Worm (Caenorhabditis elegans) whole organism, L4 larva: ENCODE results near the gene K01A6.4.
A peak's percentile ranks its signal among the peaks of the same experiment; 100 is the strongest.

Experiments used
- F10B5.3 ChIP-seq: sonication (generic microtip); optimal IDR thresholded peaks from 2 replicates; lab custom pipeline; 2016; ENCODE audit warnings: mild to moderate bottlenecking, missing genetic modification characterization, missing compliant biosample characterization
- F37D6.2 ChIP-seq: sonication (generic microtip); optimal IDR thresholded peaks from 2 replicates; lab custom pipeline; 2016; ENCODE audit warnings: mild to moderate bottlenecking, missing genetic modification characterization, missing compliant biosample characterization
- F49E8.2 ChIP-seq: sonication (generic microtip); optimal IDR thresholded peaks from 2 replicates; lab custom pipeline; 2016; ENCODE audit warnings: missing compliant biosample characterization, mild to moderate bottlenecking, missing genetic modification characterization, borderline replicate concordance
- R02D3.7 ChIP-seq: fragments of 150-350 bp; sonication (generic microtip); optimal IDR thresholded peaks from 3 replicates; lab custom pipeline; 2014; ENCODE audit warnings: missing biosample characterization, missing genetic modification characterization
- Y105C5A.15 ChIP-seq: fragments of 200-800 bp; sonication (Bioruptor generic); IDR thresholded peaks from 2 replicates; pipeline ENCODE4 v1.3.6; 2022; ENCODE audit warnings: missing genetic modification characterization, missing compliant biosample characterization
- ZK337.2 ChIP-seq: fragments of 200-800 bp; sonication (Bioruptor generic); IDR thresholded peaks from 2 replicates; pipeline ENCODE4 v1.3.6; 2022; ENCODE audit warnings: missing genetic modification reagents, missing genetic modification characterization, missing compliant biosample characterization
- aha-1 ChIP-seq: fragments of 150-350 bp; peaks from one replicate; lab custom pipeline; 2014; ENCODE audit warnings: missing biosample characterization, missing genetic modification characterization
- ama-1 ChIP-seq: fragments of 150-350 bp; optimal IDR thresholded peaks from 2 replicates; lab custom pipeline; 2014; ENCODE audit warnings: inconsistent platforms, mixed read lengths
- arid-1 ChIP-seq: fragments of 200-800 bp; sonication (Bioruptor generic); conservative IDR thresholded peaks from 2 replicates; pipeline ENCODE4 v1.3.6; 2022; ENCODE audit warnings: missing genetic modification reagents, missing genetic modification characterization, missing compliant biosample characterization
- attf-4 ChIP-seq: sonication (generic microtip); optimal IDR thresholded peaks from 3 replicates; lab custom pipeline; 2017; ENCODE audit warnings: missing biosample characterization, missing genetic modification characterization
- ceh-28 ChIP-seq: fragments of 150-350 bp; optimal IDR thresholded peaks from 2 replicates; lab custom pipeline; 2014; ENCODE audit warnings: missing biosample characterization, missing genetic modification reagents, missing genetic modification characterization
- ces-1 ChIP-seq: fragments of 150-350 bp; sonication (generic microtip); optimal IDR thresholded peaks from 4 replicates; lab custom pipeline; 2014; ENCODE audit warnings: missing biosample characterization, missing genetic modification reagents, missing genetic modification characterization
- cey-2 ChIP-seq: sonication (generic microtip); optimal IDR thresholded peaks from 3 replicates; lab custom pipeline; 2017; ENCODE audit warnings: missing genetic modification characterization, mild to moderate bottlenecking, missing compliant biosample characterization, antibody characterized with exemption, borderline replicate concordance; ENCODE audit not compliant: insufficient read depth
- ctbp-1 ChIP-seq: fragments of 200-800 bp; sonication (Bioruptor generic); IDR thresholded peaks from 2 replicates; pipeline ENCODE4 v1.3.6; 2022; ENCODE audit warnings: missing genetic modification reagents, missing genetic modification characterization, missing compliant biosample characterization
- daf-12 ChIP-seq: fragments of 150-350 bp; optimal IDR thresholded peaks from 2 replicates; lab custom pipeline; 2014; ENCODE audit warnings: missing biosample characterization, missing genetic modification reagents, missing genetic modification characterization
- daf-19 ChIP-seq: fragments of 200-800 bp; sonication (Bioruptor generic); conservative IDR thresholded peaks from 2 replicates; pipeline ENCODE4 v1.3.6; 2022; ENCODE audit warnings: missing genetic modification characterization, missing compliant biosample characterization
- daf-8 ChIP-seq: fragments of 200-800 bp; sonication (Bioruptor generic); IDR thresholded peaks from 2 replicates; pipeline ENCODE4 v1.3.6; 2022; ENCODE audit warnings: missing genetic modification characterization, missing compliant biosample characterization
- dmd-6 ChIP-seq: fragments of 200-800 bp; sonication (Bioruptor generic); IDR thresholded peaks from 2 replicates; pipeline ENCODE4 v1.3.6; 2022; ENCODE audit warnings: missing genetic modification reagents, missing genetic modification characterization, missing compliant biosample characterization
- dmd-8 ChIP-seq: fragments of 200-800 bp; sonication (Bioruptor generic); IDR thresholded peaks from 2 replicates; pipeline ENCODE4 v1.3.6; 2022; ENCODE audit warnings: missing genetic modification characterization, missing compliant biosample characterization
- dpl-1 ChIP-seq: fragments of 150-350 bp; optimal IDR thresholded peaks from 2 replicates; lab custom pipeline; 2014; ENCODE audit warnings: missing biosample characterization, missing genetic modification reagents, missing genetic modification characterization
- duxl-1 ChIP-seq: sonication (generic microtip); optimal IDR thresholded peaks from 2 replicates; lab custom pipeline; 2016; ENCODE audit warnings: mild to moderate bottlenecking, missing genetic modification characterization, moderate library complexity, missing compliant biosample characterization; ENCODE audit not compliant: poor library complexity
- egl-27 ChIP-seq: sonication (generic microtip); optimal IDR thresholded peaks from 3 replicates; lab custom pipeline; 2017; ENCODE audit warnings: missing biosample characterization, missing genetic modification reagents, missing genetic modification characterization
- egl-43 ChIP-seq: fragments of 200-800 bp; sonication (Bioruptor generic); IDR thresholded peaks from 2 replicates; pipeline ENCODE4 v1.3.6; 2022; ENCODE audit warnings: missing genetic modification reagents, missing genetic modification characterization, missing compliant biosample characterization
- fkh-10 ChIP-seq: fragments of 150-350 bp; optimal IDR thresholded peaks from 2 replicates; lab custom pipeline; 2014; ENCODE audit warnings: missing biosample characterization, missing genetic modification reagents, missing genetic modification characterization
- fos-1 ChIP-seq: fragments of 150-350 bp; optimal IDR thresholded peaks from 2 replicates; lab custom pipeline; 2014; ENCODE audit warnings: missing biosample characterization, missing genetic modification characterization
- hif-1 ChIP-seq, 2 experiments: sonication (generic microtip); optimal IDR thresholded peaks; 2 replicates each; lab custom pipeline; 2016 to 2017; ENCODE audit warnings: missing compliant biosample characterization in 2 of 2, missing genetic modification characterization in 2 of 2, missing genetic modification reagents in 2 of 2, missing genotype in 2 of 2, mild to moderate bottlenecking in 1 of 2
- hlh-11 ChIP-seq: fragments of 200-800 bp; sonication (Bioruptor generic); optimal IDR thresholded peaks from 2 replicates; lab custom pipeline; 2018; ENCODE audit warnings: mild to moderate bottlenecking, missing genetic modification characterization, missing compliant biosample characterization
- jun-1 ChIP-seq: fragments of 150-350 bp; optimal IDR thresholded peaks from 2 replicates; lab custom pipeline; 2014; ENCODE audit warnings: missing biosample characterization, missing genetic modification reagents, missing genetic modification characterization
- lim-7 ChIP-seq: fragments of 200-800 bp; sonication (Bioruptor generic); IDR thresholded peaks from 2 replicates; pipeline ENCODE4 v1.3.6; 2022; ENCODE audit warnings: missing genetic modification characterization, missing compliant biosample characterization
- lin-13 ChIP-seq: fragments of 150-350 bp; optimal IDR thresholded peaks from 2 replicates; lab custom pipeline; 2014; ENCODE audit warnings: missing biosample characterization, missing genetic modification reagents, missing genetic modification characterization
- lin-39 ChIP-seq: fragments of 150-350 bp; optimal IDR thresholded peaks from 2 replicates; lab custom pipeline; 2014; ENCODE audit warnings: missing biosample characterization, missing genetic modification reagents, missing genetic modification characterization
- lsy-2 ChIP-seq, 2 experiments: fragments of 150-350 bp in 1 of 2; sonication (generic microtip) in 1 of 2; optimal IDR thresholded peaks; 2 replicates each; lab custom pipeline; 2014 to 2017; ENCODE audit warnings: missing biosample characterization in 2 of 2, missing genetic modification characterization in 2 of 2
- mdl-1 ChIP-seq, 2 experiments: fragments of 150-350 bp in 1 of 2; sonication (generic microtip) in 1 of 2; optimal IDR thresholded peaks; 2 replicates each; lab custom pipeline; 2014 to 2017; ENCODE audit warnings: missing biosample characterization in 2 of 2, missing genetic modification characterization in 2 of 2
- mep-1 ChIP-seq: fragments of 150-350 bp; sonication (generic microtip); optimal IDR thresholded peaks from 3 replicates; lab custom pipeline; 2014; ENCODE audit warnings: missing biosample characterization, missing genetic modification characterization
- mes-2 ChIP-seq: sonication (generic microtip); optimal IDR thresholded peaks from 2 replicates; lab custom pipeline; 2016; ENCODE audit warnings: missing genotype, mild to moderate bottlenecking, missing genetic modification characterization, missing compliant biosample characterization; ENCODE audit not compliant: poor library complexity, severe bottlenecking
- mxl-2 ChIP-seq: fragments of 200-800 bp; sonication (Bioruptor generic); conservative IDR thresholded peaks from 2 replicates; pipeline ENCODE4 v1.3.6; 2022; ENCODE audit warnings: missing genetic modification reagents, missing genetic modification characterization, missing compliant biosample characterization
- mxl-3 ChIP-seq: fragments of 200-800 bp; sonication (Bioruptor generic); optimal IDR thresholded peaks from 2 replicates; lab custom pipeline; 2018; ENCODE audit warnings: mild to moderate bottlenecking, missing genetic modification characterization, missing compliant biosample characterization
- nhr-42 ChIP-seq: fragments of 200-800 bp; sonication (Bioruptor generic); IDR thresholded peaks from 2 replicates; pipeline ENCODE4 v1.3.6; 2022; ENCODE audit warnings: missing genetic modification characterization, missing compliant biosample characterization
- nhr-77 ChIP-seq: fragments of 150-350 bp; optimal IDR thresholded peaks from 2 replicates; lab custom pipeline; 2014; ENCODE audit warnings: missing biosample characterization, missing genetic modification characterization
- php-3 ChIP-seq: fragments of 200-800 bp; sonication (Bioruptor generic); IDR thresholded peaks from 2 replicates; pipeline ENCODE4 v1.3.6; 2022; ENCODE audit warnings: missing genetic modification reagents, missing genetic modification characterization, missing compliant biosample characterization
- rbr-2 ChIP-seq: sonication (generic microtip); optimal IDR thresholded peaks from 2 replicates; lab custom pipeline; 2016; ENCODE audit warnings: missing genotype, missing genetic modification characterization, missing compliant biosample characterization
- saeg-2 ChIP-seq: fragments of 200-800 bp; sonication (Bioruptor generic); IDR thresholded peaks from 2 replicates; pipeline ENCODE4 v1.3.6; 2022; ENCODE audit warnings: missing genetic modification reagents, missing genetic modification characterization, missing compliant biosample characterization
- sdz-12 ChIP-seq: fragments of 200-800 bp; sonication (Bioruptor generic); optimal IDR thresholded peaks from 2 replicates; lab custom pipeline; 2018; ENCODE audit warnings: mild to moderate bottlenecking, missing genetic modification characterization, missing compliant biosample characterization
- set-16 ChIP-seq: fragments of 200-800 bp; sonication (Bioruptor generic); IDR thresholded peaks from 2 replicates; pipeline ENCODE4 v1.3.6; 2022; ENCODE audit warnings: missing genetic modification reagents, missing genetic modification characterization, missing compliant biosample characterization
- spr-1 ChIP-seq: sonication (generic microtip); optimal IDR thresholded peaks from 2 replicates; lab custom pipeline; 2016; ENCODE audit warnings: mild to moderate bottlenecking, missing genetic modification characterization, missing compliant biosample characterization
- spr-3 ChIP-seq: fragments of 200-800 bp; sonication (Bioruptor generic); optimal IDR thresholded peaks from 2 replicates; lab custom pipeline; 2018; ENCODE audit warnings: mild to moderate bottlenecking, missing genetic modification characterization, missing compliant biosample characterization
- unc-130 ChIP-seq: sonication (generic microtip); optimal IDR thresholded peaks from 2 replicates; lab custom pipeline; 2016; ENCODE audit warnings: missing genetic modification reagents, missing genetic modification characterization, missing compliant biosample characterization
- zag-1 ChIP-seq: fragments of 150-350 bp; optimal IDR thresholded peaks from 2 replicates; lab custom pipeline; 2014; ENCODE audit warnings: missing biosample characterization, missing genetic modification characterization
- zip-2 ChIP-seq: fragments of 150-350 bp; optimal IDR thresholded peaks from 2 replicates; lab custom pipeline; 2014; ENCODE audit warnings: missing biosample characterization, missing genetic modification characterization
- ztf-11 ChIP-seq: fragments of 150-350 bp; optimal IDR thresholded peaks from 2 replicates; lab custom pipeline; 2014; ENCODE audit warnings: missing biosample characterization, missing genetic modification characterization
- ztf-7 ChIP-seq: fragments of 150-350 bp; optimal IDR thresholded peaks from 2 replicates; lab custom pipeline; 2014; ENCODE audit warnings: missing biosample characterization, missing genetic modification characterization

K01A6.4 gene

DNA sequence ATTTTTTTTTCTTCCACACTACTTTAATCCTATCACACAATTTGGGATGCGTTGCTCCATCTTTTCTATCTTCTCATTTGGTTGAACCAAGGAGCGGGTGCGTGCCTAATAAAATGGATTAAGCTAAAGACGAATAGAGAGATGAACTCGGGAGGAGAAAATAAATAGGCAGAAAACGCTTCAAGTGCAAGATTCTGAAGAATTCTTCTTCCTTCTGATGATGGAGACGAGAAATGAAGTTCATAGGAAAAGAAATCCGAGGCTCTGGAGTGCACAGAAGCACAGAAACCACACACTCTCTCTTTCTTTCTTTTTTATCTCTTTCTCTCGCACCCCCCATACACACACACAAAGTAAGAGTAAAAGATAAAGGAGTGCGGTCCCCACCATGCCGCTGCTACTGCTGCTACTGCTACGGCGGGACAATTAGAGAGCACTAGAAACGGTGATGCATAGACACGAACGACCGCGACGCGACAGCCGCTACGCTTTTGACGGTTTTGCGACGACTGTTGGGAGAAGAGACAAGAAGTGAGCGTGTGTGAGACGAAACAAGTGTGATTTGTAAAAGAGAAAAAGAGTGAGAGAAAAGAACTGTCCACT lies 47.9 kb downstream of the K01A6.4 start (continued):
- TF ChIP-seq cey-2 (tag; lab: Kevin White, UChicago) (peak; percentile 39), zip-2 (no peak), lim-7 (GFP tag; lab: Robert Waterston, UW) (0 out of 2 replicates have a peak, but pooled peaks have one; percentile 44), dpl-1 (GFP tag; lab: Kevin White, UChicago) (peak; percentile 34), set-16 (GFP tag; lab: Robert Waterston, UW) (peak; percentile 65), saeg-2 (GFP tag; lab: Robert Waterston, UW) (no peak), attf-4 (tag; lab: Kevin White, UChicago) (no peak), nhr-77 (peak; percentile 90), mep-1 (tag; lab: Kevin White, UChicago) (peak; percentile 87), ztf-11 (tag; lab: Kevin White, UChicago) (no peak), F10B5.3 (tag; lab: Kevin White, UChicago) (no peak), daf-19 (no peak), ztf-7 (tag; lab: Kevin White, UChicago) (no peak), egl-27 (tag; lab: Kevin White, UChicago) (no peak), duxl-1 (tag; lab: Kevin White, UChicago) (no peak), ama-1 (lab: Kevin White, UChicago) (no peak), F49E8.2 (no peak), unc-130 (GFP tag; lab: Kevin White, UChicago) (no peak), fkh-10 (peak; percentile 69), hif-1 (tag; optimal IDR thresholded peaks at IDR 0.05; lab: Kevin White, UChicago) (peak in 1 of 2 experiments; percentile 64), dmd-6 (GFP tag; lab: Robert Waterston, UW) (peak; percentile 86), ceh-28 (peak; percentile 16), ces-1 (GFP tag; lab: Kevin White, UChicago) (peak; percentile 72), spr-3 (GFP tag; lab: Kevin White, UChicago) (no peak), daf-8 (GFP tag; lab: Robert Waterston, UW) (no peak), lin-13 (GFP tag; lab: Kevin White, UChicago) (no peak), arid-1 (GFP tag; lab: Robert Waterston, UW) (no peak), php-3 (GFP tag; lab: Robert Waterston, UW) (no peak), jun-1 (no peak), daf-12 (tag; lab: Kevin White, UChicago) (no peak), aha-1 (tag; lab: Kevin White, UChicago) (peak; percentile 95), mxl-3 (GFP tag; lab: Kevin White, UChicago) (peak; percentile 98), lin-39 (no peak), mxl-2 (GFP tag; lab: Robert Waterston, UW) (no peak), F37D6.2 (tag; lab: Kevin White, UChicago) (peak; percentile 18), ZK337.2 (GFP tag; lab: Robert Waterston, UW) (no peak), fos-1 (tag; lab: Kevin White, UChicago) (no peak), lsy-2 (tag; optimal IDR thresholded peaks at IDR 0.05; lab: Kevin White, UChicago) (peak; percentile 32 to 58), R02D3.7 (tag; lab: Kevin White, UChicago) (no peak), spr-1 (tag; lab: Kevin White, UChicago) (peak; percentile 42), mdl-1 (tag; optimal IDR thresholded peaks at IDR 0.05; lab: Kevin White, UChicago) (peak; percentile 41 to 85), ctbp-1 (GFP tag; lab: Robert Waterston, UW) (0 out of 2 replicates have a peak, but pooled peaks have one; percentile 56), sdz-12 (no peak), mes-2 (peak; percentile 70), Y105C5A.15 (no peak), zag-1 (tag; lab: Kevin White, UChicago) (no peak), nhr-42 (0 out of 2 replicates have a peak, but pooled peaks have one; percentile 55), egl-43 (GFP tag; lab: Robert Waterston, UW) (peak; percentile 67; the same call in 1 of the 2 replicates), hlh-11 (peak; percentile 98), dmd-8 (GFP tag; lab: Robert Waterston, UW) (0 out of 2 replicates have a peak, but pooled peaks have one; percentile 39), rbr-2 (tag; lab: Kevin White, UChicago) (peak; percentile 73)
